Worm (Caenorhabditis elegans): ENCODE data around the gene tlk-1.
A peak's percentile ranks its signal among the peaks of the same experiment; 100 is the strongest.
"Not testable (repeated sequence)": the region's sequence is repeated elsewhere in the genome, so short reads cannot be mapped to it uniquely, and the experiment has no call there.

Gene tlk-1

DNA sequence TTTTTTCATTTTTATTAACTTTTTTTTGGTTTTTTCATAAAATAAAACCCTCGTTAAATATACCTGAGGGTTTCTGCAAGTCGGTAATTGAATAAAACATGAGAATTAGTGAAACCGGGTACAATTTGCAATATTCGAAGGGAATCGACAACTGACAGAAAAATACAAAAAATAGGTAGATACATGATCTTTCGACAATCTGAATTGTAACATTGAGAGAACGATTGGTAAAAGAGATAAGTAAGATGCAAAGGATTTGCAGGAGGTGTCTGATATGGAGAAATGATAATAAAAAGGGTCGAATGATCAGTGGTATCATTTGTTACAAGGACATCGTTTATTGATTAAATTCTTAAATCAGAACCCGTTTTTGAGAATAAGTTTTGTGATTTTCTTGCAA lies 20.9 kb upstream of the tlk-1 start, which contains the start of gene ugt-60:
TSS of gene ugt-60 (minus strand) at position 233 of the 400 bp plus-strand sequence.
- TF ChIP-seq W03F9.2 (tag; optimal IDR thresholded peaks at IDR 0.05) (no peak), him-1 (tag; optimal IDR thresholded peaks at IDR 0.05) (no peak), dao-5 (tag; optimal IDR thresholded peaks at IDR 0.05) (no peak)

DNA sequence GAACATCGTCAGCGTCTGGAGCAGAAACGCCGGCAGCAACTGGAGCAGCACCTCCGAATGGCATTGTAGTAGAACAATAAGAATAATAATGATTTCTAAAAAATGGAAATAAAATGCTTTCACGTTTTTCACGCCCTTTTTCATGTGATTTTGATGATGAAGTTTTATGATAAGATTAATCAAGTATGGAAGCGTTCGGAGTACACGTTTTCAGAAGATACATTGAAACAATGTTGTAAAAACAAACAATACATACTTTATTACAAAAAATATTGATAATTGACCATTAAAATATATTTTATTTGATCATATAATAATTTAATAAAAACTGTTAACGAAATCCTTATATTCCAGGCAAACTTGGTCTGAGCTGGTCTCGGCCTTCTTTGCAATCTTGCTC lies 18.5 kb upstream of the tlk-1 start, which contains the start of gene C07A9.13:
TSS of gene C07A9.13 (minus strand) at position 101 of the 400 bp plus-strand sequence.
- TF ChIP-seq W03F9.2, him-1, dao-5 (tag; optimal IDR thresholded peaks at IDR 0.05): not testable (repeated sequence)

DNA sequence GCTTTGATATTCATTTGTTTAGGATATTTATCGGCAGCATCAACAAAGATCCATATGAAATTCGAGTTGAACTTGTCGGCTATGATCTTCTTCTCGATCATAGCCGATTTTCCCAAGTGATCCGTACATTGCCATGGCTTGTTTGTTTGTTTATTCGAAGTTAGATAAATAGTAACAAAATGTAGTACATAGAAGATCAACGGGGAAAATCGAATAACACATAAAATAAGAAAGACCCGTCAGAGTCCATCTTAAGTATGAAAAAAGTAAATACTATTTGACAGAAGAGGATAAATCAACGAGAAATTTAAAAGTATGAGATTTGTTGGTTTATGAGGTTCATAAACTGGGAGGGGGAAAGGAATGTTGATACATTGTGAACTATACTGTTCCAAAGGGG lies 16.9 kb upstream of the tlk-1 start, which contains the start of gene C07A9.5:
TSS of gene C07A9.5 (minus strand) at position 101 of the 400 bp plus-strand sequence.
- not testable (repeated sequence) for TF ChIP-seq W03F9.2, him-1, dao-5 (tag; optimal IDR thresholded peaks at IDR 0.05)

DNA sequence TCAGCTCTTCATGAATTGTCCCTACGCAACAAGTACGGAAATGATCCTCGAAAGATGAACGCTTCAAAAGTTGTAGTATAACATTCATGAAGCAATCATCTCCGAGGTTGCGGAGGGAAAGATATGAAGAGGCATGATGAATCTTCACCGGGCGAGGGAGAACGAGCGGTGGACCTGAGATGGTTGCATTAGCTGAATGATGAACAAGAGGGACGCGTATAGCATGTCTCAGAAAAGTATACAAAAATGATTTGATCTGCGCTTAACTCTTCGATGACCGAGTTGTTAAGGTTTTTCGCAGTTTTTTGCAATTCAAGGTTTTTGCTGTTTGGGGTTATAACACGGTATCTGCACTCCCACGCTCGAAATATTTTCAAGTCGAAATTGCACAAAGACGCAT lies 13.7 kb upstream of the tlk-1 start, which contains the start of gene C07A9.10:
TSS of gene C07A9.10 (minus strand) at position 101 of the 400 bp plus-strand sequence.
- no peak for TF ChIP-seq dao-5 (tag; optimal IDR thresholded peaks at IDR 0.05)
- no peak for TF ChIP-seq him-1 (tag; optimal IDR thresholded peaks at IDR 0.05)
- no peak for TF ChIP-seq W03F9.2 (tag; optimal IDR thresholded peaks at IDR 0.05)

DNA sequence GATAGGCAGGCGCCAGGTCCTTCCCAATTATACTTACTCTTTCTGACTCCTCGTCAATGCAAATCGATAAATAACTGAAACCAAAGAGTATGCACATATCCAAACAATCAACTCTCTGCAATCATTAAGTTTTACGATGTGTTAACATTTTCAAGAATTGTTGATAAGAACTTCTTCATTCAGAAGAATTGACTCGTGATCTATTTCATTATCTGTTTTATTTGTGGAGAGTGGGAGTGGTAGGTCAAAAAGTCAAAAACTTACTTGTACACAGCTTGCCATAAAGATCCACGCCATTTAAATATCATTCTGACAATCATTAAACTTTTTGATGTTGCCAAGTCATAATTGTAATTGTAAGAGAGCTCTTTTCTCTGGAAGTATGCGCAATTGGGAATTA lies 10.3 kb upstream of the tlk-1 start:
- TF ChIP-seq dao-5 (tag; optimal IDR thresholded peaks at IDR 0.05), result no peak
- TF ChIP-seq W03F9.2 (tag; optimal IDR thresholded peaks at IDR 0.05), result no peak

DNA sequence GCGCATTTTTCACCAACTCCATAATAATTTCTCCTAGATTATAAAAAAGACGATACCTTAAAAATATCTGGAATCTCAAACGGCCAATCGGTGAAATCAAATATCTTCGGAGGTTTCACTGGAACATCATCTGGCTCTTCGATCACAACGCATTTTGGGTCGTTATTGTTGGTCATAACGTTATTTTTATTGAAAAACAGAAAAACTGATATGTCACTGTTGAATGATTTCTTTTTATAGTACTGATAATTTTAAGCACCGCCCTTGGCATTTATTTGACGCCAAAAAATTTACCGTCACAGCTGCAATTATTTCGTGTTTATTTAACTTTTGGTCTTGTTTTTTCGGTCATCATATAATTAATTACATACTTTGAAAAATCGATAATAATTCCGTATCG lies 9.6 kb upstream of the tlk-1 start, which contains the start of gene best-5:
TSS of gene best-5 (minus strand) at position 210 of the 400 bp plus-strand sequence.
- TF ChIP-seq W03F9.2 (tag; optimal IDR thresholded peaks at IDR 0.05) (no peak), dao-5 (tag; optimal IDR thresholded peaks at IDR 0.05) (no peak), him-1 (tag; optimal IDR thresholded peaks at IDR 0.05) (no peak)

DNA sequence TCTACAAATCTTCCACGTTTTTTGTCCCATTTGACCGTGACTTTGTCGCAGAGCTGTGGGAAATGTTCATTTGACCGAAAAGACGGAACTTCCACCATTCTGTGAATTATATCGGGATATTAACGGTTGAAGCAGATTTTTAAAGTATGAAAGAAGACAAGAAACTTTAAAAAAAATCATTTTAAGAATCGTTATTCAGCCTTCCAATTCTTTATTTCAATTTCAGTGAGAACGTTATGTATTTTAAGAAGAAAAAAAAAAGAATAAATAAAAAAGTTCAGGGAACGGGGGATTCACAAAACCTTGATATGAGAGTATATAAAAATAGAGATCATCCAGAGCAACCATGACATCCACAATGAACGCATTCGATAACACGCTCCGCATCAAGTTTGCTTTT lies 5.2 kb upstream of the tlk-1 start, which contains the start of gene set-3:
TSS of gene set-3 (minus strand) at position 101 of the 400 bp plus-strand sequence.
- TF ChIP-seq W03F9.2 (tag; optimal IDR thresholded peaks at IDR 0.05) (no peak), him-1 (tag; optimal IDR thresholded peaks at IDR 0.05) (no peak), dao-5 (tag; optimal IDR thresholded peaks at IDR 0.05) (no peak)

DNA sequence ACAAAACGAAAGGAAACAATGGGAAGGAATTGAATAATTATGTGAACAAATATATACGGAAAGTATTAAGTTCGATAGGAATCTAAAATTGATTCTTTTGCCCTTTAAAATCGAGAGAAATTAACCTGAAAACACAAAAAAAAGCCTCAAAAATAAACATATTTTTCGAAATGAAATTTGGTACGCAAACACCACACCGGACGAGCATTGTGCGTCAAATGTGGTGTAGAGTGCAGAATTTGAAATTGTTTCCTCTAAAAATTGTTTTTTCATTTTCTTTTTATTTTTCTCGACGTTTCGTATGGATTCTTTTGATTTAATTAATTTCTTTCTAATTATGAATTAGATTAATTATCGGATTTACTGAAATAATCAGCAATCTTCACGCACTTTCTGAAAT lies 4.3 kb upstream of the tlk-1 start:
- TF ChIP-seq dao-5 (tag; optimal IDR thresholded peaks at IDR 0.05) (no peak), him-1 (tag; optimal IDR thresholded peaks at IDR 0.05) (no peak), W03F9.2 (tag; optimal IDR thresholded peaks at IDR 0.05) (no peak)

DNA sequence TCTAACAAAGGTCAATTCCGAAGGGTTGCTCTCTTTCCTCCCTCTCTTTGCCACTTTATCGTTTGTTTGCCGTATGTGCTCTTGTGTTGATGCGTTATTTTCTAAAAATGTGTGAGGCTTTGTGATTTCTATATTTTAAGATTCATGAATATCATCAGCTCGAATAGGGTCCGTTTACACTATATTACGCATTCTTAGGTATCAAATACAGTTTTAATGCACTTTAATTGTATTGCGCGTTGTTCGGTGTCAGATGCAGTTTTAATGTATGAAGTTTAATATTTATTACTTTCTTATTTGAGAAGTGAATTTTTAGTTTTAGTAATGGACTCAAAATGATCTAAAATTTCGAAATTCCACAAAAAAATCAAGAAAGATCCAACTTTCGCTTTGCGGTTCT lies 3.3 kb upstream of the tlk-1 start, which contains the start of gene bud-31:
TSS of gene bud-31 (minus strand) at position 101 of the 400 bp plus-strand sequence.
- TF ChIP-seq dao-5 (tag; optimal IDR thresholded peaks at IDR 0.05) (no peak), W03F9.2 (tag; optimal IDR thresholded peaks at IDR 0.05) (no peak)

DNA sequence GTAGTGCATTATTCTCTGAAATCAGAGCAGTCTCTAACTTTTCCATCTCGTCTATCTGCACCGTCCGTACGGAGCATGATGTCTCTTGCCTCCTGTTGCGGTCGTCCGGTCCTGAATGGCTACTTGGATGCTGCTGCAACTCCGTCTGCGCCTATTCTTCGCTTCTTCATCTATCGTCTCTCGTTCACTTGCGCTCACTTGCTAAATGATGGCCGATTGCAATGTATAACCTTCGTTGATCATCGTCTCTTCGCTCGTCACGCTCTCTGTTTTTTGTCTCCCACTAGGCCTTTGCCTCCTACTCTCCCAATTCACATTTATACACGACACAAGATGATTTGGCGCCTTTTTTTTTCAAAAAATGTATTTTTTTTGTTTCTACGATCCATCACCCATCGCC lies 2.4 kb upstream of the tlk-1 start:
- TF ChIP-seq him-1 (tag; optimal IDR thresholded peaks at IDR 0.05) (peak; percentile 35), W03F9.2 (tag; optimal IDR thresholded peaks at IDR 0.05) (peak; percentile 14), dao-5 (tag; optimal IDR thresholded peaks at IDR 0.05) (no peak)

DNA sequence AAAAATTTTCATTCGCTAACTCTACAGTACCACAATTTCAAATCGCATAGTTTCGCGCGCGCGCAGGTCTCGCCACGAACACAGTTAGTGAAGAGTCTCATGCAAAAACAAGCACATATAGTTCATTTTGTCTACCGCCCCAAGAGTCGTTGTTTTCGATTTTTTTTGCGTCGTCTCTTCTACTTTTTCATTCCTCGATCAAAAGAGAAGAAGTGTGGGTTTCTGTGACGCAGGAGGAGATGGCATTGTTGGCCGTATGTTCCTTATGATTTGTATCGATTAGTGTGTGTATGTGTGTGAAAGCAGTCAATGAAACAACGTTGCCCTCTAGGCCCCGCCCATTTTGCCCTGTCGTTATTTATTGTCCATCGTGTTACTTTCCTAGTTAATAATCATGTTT lies 1.8 kb upstream of the tlk-1 start:
- TF ChIP-seq W03F9.2 (tag; optimal IDR thresholded peaks at IDR 0.05) (no peak), him-1 (tag; optimal IDR thresholded peaks at IDR 0.05) (no peak), dao-5 (tag; optimal IDR thresholded peaks at IDR 0.05) (no peak)

DNA sequence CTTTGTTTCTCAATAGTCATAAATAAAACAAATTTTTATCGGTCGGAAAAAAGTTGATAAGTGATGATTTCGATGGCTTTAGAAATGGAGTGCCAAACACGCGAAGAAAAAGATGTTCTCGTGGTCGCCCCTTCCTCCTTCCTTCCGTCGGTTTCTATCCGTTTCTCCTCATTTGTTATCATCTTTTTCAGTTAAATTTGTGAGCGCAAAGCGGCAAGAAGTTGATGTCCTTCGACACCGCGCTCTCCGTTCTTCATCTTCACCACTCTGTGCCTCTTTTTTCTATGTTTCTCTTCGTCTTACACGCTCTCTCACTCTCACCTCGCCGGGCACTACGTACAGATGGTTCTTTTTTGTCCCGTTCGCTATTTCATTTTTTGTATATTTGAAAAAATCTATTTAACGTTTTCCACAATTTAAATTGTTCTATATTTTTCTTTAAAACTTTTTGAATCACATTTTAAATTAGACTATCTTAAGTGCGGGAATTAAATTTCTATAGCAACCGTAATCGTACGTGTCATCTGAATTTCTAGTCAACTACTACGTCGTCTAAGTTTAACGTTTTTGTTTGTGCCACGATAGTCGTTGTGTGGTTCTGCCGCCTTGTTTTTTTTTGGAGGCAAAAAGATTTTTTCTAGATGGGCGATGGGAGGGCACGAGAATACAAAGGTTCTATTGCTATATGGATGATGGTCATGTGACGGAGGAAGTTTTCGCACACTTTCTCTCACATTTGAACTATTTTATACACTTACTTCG lies 860 bp upstream of the tlk-1 start:
- no peak for TF ChIP-seq W03F9.2 (tag; optimal IDR thresholded peaks at IDR 0.05)
- TF ChIP-seq dao-5 (tag; optimal IDR thresholded peaks at IDR 0.05), result no peak
- no peak for TF ChIP-seq him-1 (tag; optimal IDR thresholded peaks at IDR 0.05)

DNA sequence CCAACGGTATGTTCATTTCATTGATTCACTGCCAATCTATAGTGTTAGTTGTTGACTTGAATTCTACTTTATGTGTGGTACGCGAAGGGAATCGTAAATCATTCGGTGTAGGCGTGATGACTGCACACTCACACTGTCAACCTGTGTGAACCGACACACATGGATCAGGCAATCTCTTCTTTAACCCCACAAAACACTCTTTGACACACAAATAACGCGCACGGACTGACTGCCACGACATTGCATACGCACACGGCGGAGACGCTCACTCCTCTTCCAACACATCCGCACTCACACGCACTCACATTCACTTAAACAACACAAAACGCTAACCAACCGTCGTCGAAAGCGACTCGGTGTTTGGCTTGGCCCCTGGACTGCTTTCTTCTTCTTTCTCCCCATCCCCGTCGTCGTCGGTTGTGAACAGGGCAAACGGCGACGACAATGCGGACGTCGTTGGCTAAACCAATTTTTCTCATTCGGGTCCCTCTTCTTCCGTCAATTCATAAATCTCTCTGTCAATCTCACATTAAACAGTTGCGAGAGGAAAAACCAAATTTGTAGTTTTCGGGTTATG lies 526 bp downstream of the tlk-1 start:
- TF ChIP-seq him-1 (tag; optimal IDR thresholded peaks at IDR 0.05) (no peak), dao-5 (tag; optimal IDR thresholded peaks at IDR 0.05) (no peak), W03F9.2 (tag; optimal IDR thresholded peaks at IDR 0.05) (no peak)

DNA sequence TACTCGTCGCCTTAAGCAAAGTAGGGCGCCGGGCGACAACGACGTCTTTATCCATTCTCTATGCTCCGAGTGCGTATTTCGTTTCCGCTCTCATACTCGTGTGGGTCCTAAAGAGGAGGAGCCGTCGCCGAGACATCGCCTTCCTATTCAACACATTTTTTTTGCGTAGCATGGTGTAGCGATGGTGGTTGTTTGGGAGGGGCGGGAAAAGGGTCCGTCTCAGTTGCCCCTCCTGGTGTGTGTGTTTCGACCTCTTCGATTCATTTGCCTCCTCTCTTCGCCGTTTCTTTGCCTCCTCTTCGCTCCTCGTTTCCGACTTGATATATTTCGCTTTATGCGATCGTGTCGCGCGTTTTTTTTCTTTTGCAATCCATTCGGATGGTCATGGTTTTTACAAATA lies 2.1 kb downstream of the tlk-1 start:
- TF ChIP-seq dao-5 (tag; optimal IDR thresholded peaks at IDR 0.05), result no peak
- TF ChIP-seq W03F9.2 (tag; optimal IDR thresholded peaks at IDR 0.05), result no peak
- TF ChIP-seq him-1 (tag; optimal IDR thresholded peaks at IDR 0.05), result no peak

Measured in whole organism, L4/young adult.